Fruit fly (Drosophila melanogaster) S2 (cell line): ENCODE results near the gene Hesr.

ENCODE experiments used
- CG8478 ChIP-seq: fragments of >200 bp; optimal IDR thresholded peaks from 2 replicates; lab custom pipeline; 2018
- CTCF ChIP-seq, 2 experiments: fragments of >200 bp; optimal IDR thresholded peaks; 2 replicates each; lab custom pipeline; 2018

dm6 chrX:18246842-18247241 lies 41.9 kb upstream of the Hesr start:
- TF ChIP-seq CG8478 (no peak), CTCF (optimal IDR thresholded peaks at IDR 0.05; lab: Kevin White, UChicago) (no peak)
